Worm (Caenorhabditis elegans): Measurements from ENCODE around the gene vha-5.

Gene vha-5

ce11 chrIV:8301925-8302324 lies 1.8 kb upstream of the vha-5 start (continued):
- TF ChIP-seq tlf-1 (GFP tag; optimal IDR thresholded peaks at IDR 0.05) (no peak), lin-40 (tag; optimal IDR thresholded peaks at IDR 0.05) (peak; percentile 13), somi-1 (GFP tag; optimal IDR thresholded peaks at IDR 0.05) (no peak), F33H1.4 (GFP tag; IDR thresholded peaks at IDR 0.05) (no peak), ekl-4 (GFP tag; IDR thresholded peaks at IDR 0.05) (peak; percentile 65), bed-2 (GFP tag; IDR thresholded peaks at IDR 0.05) (no peak)

DNA sequence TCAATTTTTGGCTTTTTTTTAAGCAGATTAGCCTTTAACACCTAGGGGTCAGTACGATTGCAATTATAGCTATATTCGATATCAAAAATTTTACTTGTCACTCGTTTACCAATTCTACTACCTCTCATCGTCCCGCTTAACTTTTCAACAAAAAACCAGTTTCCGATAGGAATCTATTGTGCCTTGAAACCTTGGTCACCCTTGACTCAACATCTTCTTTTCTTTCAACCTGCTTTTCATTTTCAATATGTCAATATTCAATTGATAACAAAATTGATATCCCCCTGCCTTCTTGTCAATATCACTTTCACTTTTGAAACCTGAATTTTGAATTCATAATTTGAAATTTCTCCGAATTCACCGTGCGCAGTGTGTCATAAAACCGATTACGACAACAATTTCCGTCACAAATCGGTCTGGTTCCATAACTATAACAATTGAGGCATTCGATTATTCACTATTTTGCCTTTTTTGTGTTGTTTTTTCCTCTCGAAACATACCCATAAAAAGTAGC lies 1.1 kb upstream of the vha-5 start:
- TF ChIP-seq rec-8 (tag; optimal IDR thresholded peaks at IDR 0.05) (no peak), F57C9.4 (tag; optimal IDR thresholded peaks at IDR 0.05) (no peak), lir-1 (GFP tag; conservative IDR thresholded peaks at IDR 0.05) (no peak), nhr-120 (GFP tag; IDR thresholded peaks at IDR 0.05) (no peak), lsl-1 (GFP tag; optimal IDR thresholded peaks at IDR 0.05) (no peak), Y67H2A.10 (GFP tag; conservative IDR thresholded peaks at IDR 0.05) (no peak), nhr-80 (tag; optimal IDR thresholded peaks at IDR 0.05) (no peak), F22D6.2 (tag; optimal IDR thresholded peaks at IDR 0.05) (no peak), Y53F4B.3 (GFP tag; IDR thresholded peaks at IDR 0.05) (no peak), cebp-1 (GFP tag; IDR thresholded peaks at IDR 0.05) (no peak), cebp-1 (tag; optimal IDR thresholded peaks at IDR 0.05) (no peak), lin-40 (tag; optimal IDR thresholded peaks at IDR 0.05) (no peak), attf-3 (GFP tag; conservative IDR thresholded peaks at IDR 0.05) (no peak), ceh-58 (GFP tag; IDR thresholded peaks at IDR 0.05) (no peak), nfyb-1 (GFP tag; IDR thresholded peaks at IDR 0.05) (no peak), attf-5 (GFP tag; optimal IDR thresholded peaks at IDR 0.05) (no peak)

DNA sequence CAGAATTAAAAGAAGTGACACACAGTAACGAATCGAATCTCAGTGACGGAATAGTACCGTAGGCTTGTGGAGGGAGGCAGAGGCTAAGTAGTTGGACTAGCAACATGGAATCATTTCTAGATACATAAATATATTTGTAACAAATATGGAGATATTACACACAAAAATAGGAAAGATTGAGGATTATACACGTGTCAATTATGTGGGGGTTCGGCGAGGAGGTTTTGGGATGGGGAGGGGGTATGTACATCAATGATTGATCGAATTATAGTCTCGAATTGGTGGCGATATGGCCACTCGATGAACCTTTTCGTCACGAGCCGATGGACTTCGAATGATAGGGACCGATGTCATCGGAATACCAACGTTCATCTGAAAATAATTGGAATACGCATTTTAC lies 3.6 kb downstream of the vha-5 start:
- TF ChIP-seq repo-1 (tag; optimal IDR thresholded peaks at IDR 0.05) (peak; percentile 59), nhr-80 (tag; optimal IDR thresholded peaks at IDR 0.05) (no peak), tbp1 (GFP tag; optimal IDR thresholded peaks at IDR 0.05) (no peak)

DNA sequence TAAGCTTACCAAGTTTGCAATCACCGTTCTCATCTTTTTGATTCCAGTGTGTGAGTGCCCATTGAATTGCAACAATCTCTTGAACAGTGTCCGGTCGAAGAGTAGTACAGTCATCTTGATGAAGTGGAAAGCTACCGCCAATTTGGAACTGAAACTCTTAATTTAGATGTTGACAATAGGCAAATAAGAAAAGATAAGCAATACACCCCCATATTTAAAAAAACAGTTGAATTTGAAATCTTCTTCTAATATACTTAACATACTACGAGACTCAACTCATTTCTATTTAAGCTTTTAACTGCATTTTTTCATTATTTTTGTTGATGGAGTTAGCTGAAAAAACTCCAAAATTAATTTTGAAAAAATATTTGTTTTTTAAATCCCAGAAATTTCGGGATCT lies 8.3 kb downstream of the vha-5 start:
- no peak for TF ChIP-seq F37B4.10 (GFP tag; IDR thresholded peaks at IDR 0.05)
- TF ChIP-seq T07F8.4 (tag; optimal IDR thresholded peaks at IDR 0.05) = no peak
- TF ChIP-seq egl-44 (GFP tag; IDR thresholded peaks at IDR 0.05) = no peak
- TF ChIP-seq zfh-2 (GFP tag; conservative IDR thresholded peaks at IDR 0.05) = no peak
- TF ChIP-seq F10E7.11 (tag; optimal IDR thresholded peaks at IDR 0.05) = no peak
- TF ChIP-seq aptf-3 (GFP tag; IDR thresholded peaks at IDR 0.05) = no peak
- TF ChIP-seq egrh-3 (GFP tag; IDR thresholded peaks at IDR 0.05) = no peak
- TF ChIP-seq nhr-27 (tag; optimal IDR thresholded peaks at IDR 0.05) = no peak
- no peak for TF ChIP-seq lin-26 (GFP tag; IDR thresholded peaks at IDR 0.05)

DNA sequence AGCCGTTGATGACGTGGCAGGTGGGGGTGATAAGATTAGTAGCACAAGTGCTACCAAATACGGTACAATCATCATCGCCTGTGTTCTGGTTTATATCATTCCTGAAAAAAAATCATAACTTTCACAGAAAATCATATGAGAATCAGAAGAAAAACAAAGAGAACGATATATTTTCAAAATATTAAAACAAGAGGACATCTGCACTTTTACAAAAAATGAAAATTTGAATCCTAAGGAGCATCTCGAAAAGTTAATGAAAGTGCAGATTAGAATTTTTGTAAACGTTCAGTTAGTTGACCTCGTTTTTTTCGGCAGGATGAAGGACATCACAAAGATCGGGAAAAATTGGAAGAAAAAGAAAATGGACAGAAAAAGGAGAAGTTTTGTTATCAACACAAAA lies 9.1 kb downstream of the vha-5 start, which contains the start of gene F35H10.10:
Gene F35H10.10 (minus strand): TSS at position 101 of the 400 bp plus-strand sequence.
- TF ChIP-seq B0019.2 (GFP tag; conservative IDR thresholded peaks at IDR 0.05) = no peak
- TF ChIP-seq ztf-18 (tag; optimal IDR thresholded peaks at IDR 0.05) = no peak
- TF ChIP-seq ceh-40 (GFP tag; IDR thresholded peaks at IDR 0.05) = no peak

Data from whole organism, young adult.